Worm (Caenorhabditis elegans): Measurements from ENCODE around the gene Y57G11A.5.

The Y57G11A.5 gene

ce11 chrIV:14525272-14526162 is 13.2 kb upstream of the Y57G11A.5 start:
- TF ChIP-seq mdt-29 (GFP tag; IDR thresholded peaks at IDR 0.05): peak; percentile 93
- TF ChIP-seq Y48G9A.11 (GFP tag; IDR thresholded peaks at IDR 0.05): peak; percentile 74
- 0 out of 2 replicates have a peak, but pooled peaks have one; percentile 10 for TF ChIP-seq vab-7 (GFP tag; IDR thresholded peaks at IDR 0.05)
- TF ChIP-seq unc-130 (GFP tag; optimal IDR thresholded peaks at IDR 0.05): peak; percentile 12
- TF ChIP-seq snpc-1.2 (GFP tag; IDR thresholded peaks at IDR 0.05): peak; percentile 100
- peak; percentile 58 for TF ChIP-seq lin-38 (GFP tag; IDR thresholded peaks at IDR 0.05)
- peak; percentile 68; the same call in 1 of the 2 replicates for TF ChIP-seq ceh-44 (GFP tag; IDR thresholded peaks at IDR 0.05)

- no peak for TF ChIP-seq fos-1 (tag; optimal IDR thresholded peaks at IDR 0.05)
- TF ChIP-seq zip-2 (tag; optimal IDR thresholded peaks at IDR 0.05): no peak
- TF ChIP-seq lir-3 (tag; optimal IDR thresholded peaks at IDR 0.05): no peak
Observed at ce11 chrIV:14523568-14523967, 11.3 kb upstream of the Y57G11A.5 start, which contains the start of gene srh-63. srh-63 (plus strand) TSS chrIV:14523868.

- no peak for TF ChIP-seq lsy-2 (tag; optimal IDR thresholded peaks at IDR 0.05)
- TF ChIP-seq gei-8 (GFP tag; optimal IDR thresholded peaks at IDR 0.05): no peak
Observed at ce11 chrIV:14519423-14519822, 7.1 kb upstream of the Y57G11A.5 start, which contains the start of the genes Y57G11A.2 and T27E7.1. Y57G11A.2 (minus strand) TSS chrIV:14519523. T27E7.1 (plus strand) TSS chrIV:14519759.

- TF ChIP-seq snpc-1.2 (GFP tag; IDR thresholded peaks at IDR 0.05) (peak; percentile 57; the same call in 1 of the 2 replicates), unc-62 (GFP tag; optimal IDR thresholded peaks at IDR 0.05 in 1 of 2) (no peak), unc-62 (tag; optimal IDR thresholded peaks at IDR 0.05) (no peak), gei-8 (GFP tag; optimal IDR thresholded peaks at IDR 0.05) (no peak), Y48G9A.11 (GFP tag; IDR thresholded peaks at IDR 0.05) (no peak), lir-3 (tag; optimal IDR thresholded peaks at IDR 0.05) (no peak), Y75B8A.6 (GFP tag; IDR thresholded peaks at IDR 0.05) (no peak)
Observed at ce11 chrIV:14515162-14515561, 2.9 kb upstream of the Y57G11A.5 start.

ce11 chrIV:14510344-14510793 is 1.9 kb downstream of the Y57G11A.5 start:
- TF ChIP-seq snpc-1.2 (GFP tag; IDR thresholded peaks at IDR 0.05): peak; percentile 91

ce11 chrIV:14506995-14507394 is 5.3 kb downstream of the Y57G11A.5 start:
- TF ChIP-seq nhr-28 (tag; optimal IDR thresholded peaks at IDR 0.05): no peak
- peak; percentile 35 for TF ChIP-seq aha-1 (tag)
- no peak for TF ChIP-seq saeg-2 (GFP tag; IDR thresholded peaks at IDR 0.05)
- TF ChIP-seq Y48G9A.11 (GFP tag; IDR thresholded peaks at IDR 0.05): no peak
- no peak for TF ChIP-seq F26F4.8 (GFP tag; conservative IDR thresholded peaks at IDR 0.05)
- TF ChIP-seq unc-62 (GFP tag; optimal IDR thresholded peaks at IDR 0.05 in 1 of 2): peak in 1 of 2 experiments; percentile 90
- no peak for TF ChIP-seq unc-62 (tag; optimal IDR thresholded peaks at IDR 0.05)

DNA sequence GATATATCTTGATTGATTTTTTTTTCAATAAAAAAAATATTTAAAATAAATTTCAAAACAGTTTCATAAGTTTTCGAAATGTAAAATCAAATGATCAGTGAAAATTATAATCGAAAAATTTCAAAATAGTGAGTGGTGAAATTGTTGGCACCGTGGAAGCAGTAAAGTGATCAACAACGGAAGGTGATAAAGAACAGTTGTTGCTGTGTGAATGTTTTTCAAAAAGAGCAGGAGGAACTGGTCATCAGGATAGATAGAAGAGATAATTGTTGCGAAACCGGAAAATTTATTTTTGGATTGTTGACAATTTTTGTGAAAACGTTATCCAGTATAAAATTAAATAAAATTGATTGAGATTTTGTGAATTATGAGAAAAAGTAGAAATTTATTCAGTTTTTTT is 6.3 kb downstream of the Y57G11A.5 start:
- no peak for TF ChIP-seq unc-62 (GFP tag; optimal IDR thresholded peaks at IDR 0.05 in 1 of 2)
- TF ChIP-seq unc-62 (tag; optimal IDR thresholded peaks at IDR 0.05): no peak
- no peak for TF ChIP-seq dmd-9 (GFP tag; IDR thresholded peaks at IDR 0.05)
- TF ChIP-seq vab-7 (GFP tag; IDR thresholded peaks at IDR 0.05): no peak
- TF ChIP-seq lin-1 (GFP tag; IDR thresholded peaks at IDR 0.05): no peak
- TF ChIP-seq gei-8 (GFP tag; optimal IDR thresholded peaks at IDR 0.05): no peak
- no peak for TF ChIP-seq F26F4.8 (GFP tag; conservative IDR thresholded peaks at IDR 0.05)
- TF ChIP-seq zip-11 (GFP tag; IDR thresholded peaks at IDR 0.05): no peak
- no peak for TF ChIP-seq nhr-76 (tag; optimal IDR thresholded peaks at IDR 0.05)
- no peak for TF ChIP-seq daf-19 (GFP tag; conservative IDR thresholded peaks at IDR 0.05)
- TF ChIP-seq Y75B8A.6 (GFP tag; IDR thresholded peaks at IDR 0.05): no peak
- no peak for TF ChIP-seq egl-27 (tag; optimal IDR thresholded peaks at IDR 0.05)
- peak in 1 of 2 experiments; percentile 40 for TF ChIP-seq daf-16 (GFP tag; optimal IDR thresholded peaks at IDR 0.05)
- no peak for TF ChIP-seq daf-16 (tag; optimal IDR thresholded peaks at IDR 0.05)
- TF ChIP-seq arid-1 (GFP tag; conservative IDR thresholded peaks at IDR 0.05): no peak
- no peak for TF ChIP-seq F44E2.7 (GFP tag; IDR thresholded peaks at IDR 0.05)
- peak; percentile 55; the same call in 1 of the 2 replicates for TF ChIP-seq snpc-1.2 (GFP tag; IDR thresholded peaks at IDR 0.05)

All from whole organism, L4 larva.